Fruit fly (Drosophila melanogaster) whole organism, embryonic: ENCODE results near the gene mRpL39.

ENCODE experiments used
- Awh ChIP-seq: fragments of 200-800 bp; sonication (Bioruptor generic); IDR thresholded peaks from 2 replicates; pipeline ENCODE4, ENCODE4 v1.3.6; 2022; ENCODE audit warnings: missing biosample characterization, missing genetic modification characterization
- CG12155 ChIP-seq: fragments of 200-800 bp; sonication (Bioruptor generic); optimal IDR thresholded peaks from 3 replicates; lab custom pipeline; 2016; ENCODE audit warnings: missing biosample characterization, missing genetic modification characterization
- CG12744 ChIP-seq: fragments of 200-800 bp; sonication (Bioruptor generic); optimal IDR thresholded peaks from 2 replicates; lab custom pipeline; 2016; ENCODE audit warnings: missing biosample characterization, missing genetic modification characterization
- CG12942 ChIP-seq: fragments of 200-800 bp; sonication (Bioruptor generic); optimal IDR thresholded peaks from 3 replicates; lab custom pipeline; 2016; ENCODE audit warnings: missing biosample characterization, missing genetic modification characterization
- CG14965 ChIP-seq: fragments of 200-800 bp; sonication (Bioruptor generic); optimal IDR thresholded peaks from 2 replicates; lab custom pipeline; 2016; ENCODE audit warnings: missing biosample characterization, missing genetic modification characterization, borderline replicate concordance
- CG16779 ChIP-seq: fragments of 200-800 bp; sonication (Bioruptor generic); IDR thresholded peaks from 2 replicates; pipeline ENCODE4 v1.3.6; 2022; ENCODE audit warnings: missing biosample characterization, missing genetic modification characterization
- CG16813 ChIP-seq: fragments of 200-800 bp; sonication (Bioruptor generic); IDR thresholded peaks from 3 replicates; pipeline ENCODE4 v1.3.6; 2022; ENCODE audit warnings: missing biosample characterization, missing genetic modification characterization; ENCODE audit not compliant: partially characterized antibody
- CG16815 ChIP-seq: fragments of 200-800 bp; sonication (Bioruptor generic); optimal IDR thresholded peaks from 3 replicates; lab custom pipeline; 2017; ENCODE audit warnings: missing biosample characterization, mild to moderate bottlenecking, missing genetic modification characterization
- CG17186 ChIP-seq: fragments of 200-800 bp; sonication (Bioruptor generic); optimal IDR thresholded peaks from 3 replicates; lab custom pipeline; 2017; ENCODE audit warnings: missing biosample characterization, missing genetic modification reagents, missing genetic modification characterization
- CG17829 ChIP-seq: fragments of 200-800 bp; optimal IDR thresholded peaks from 2 replicates; lab custom pipeline; 2019; ENCODE audit warnings: missing biosample characterization, mild to moderate bottlenecking, missing genetic modification characterization, moderate library complexity
- CG2889 ChIP-seq: fragments of 200-800 bp; sonication (Bioruptor generic); IDR thresholded peaks from 3 replicates; pipeline ENCODE4 v1.3.6; 2022; ENCODE audit warnings: missing biosample characterization, missing genetic modification characterization
- CG3281 ChIP-seq: fragments of 200-800 bp; sonication (Bioruptor generic); optimal IDR thresholded peaks from 3 replicates; lab custom pipeline; 2017; ENCODE audit warnings: missing biosample characterization, mild to moderate bottlenecking, missing genetic modification characterization
- CG3407 ChIP-seq: fragments of 200-800 bp; sonication (Bioruptor generic); optimal IDR thresholded peaks from 2 replicates; lab custom pipeline; 2018; ENCODE audit warnings: missing biosample characterization, mild to moderate bottlenecking, missing genetic modification characterization
- CG4404 ChIP-seq: fragments of 200-800 bp; sonication (Bioruptor generic); IDR thresholded peaks from 2 replicates; pipeline ENCODE4 v1.3.6; 2022; ENCODE audit warnings: missing biosample characterization, missing genetic modification characterization
- CG4854 ChIP-seq: fragments of 200-800 bp; sonication (Bioruptor generic); optimal IDR thresholded peaks from 2 replicates; lab custom pipeline; 2016; ENCODE audit warnings: missing biosample characterization, missing genetic modification characterization, inconsistent platforms
- CG6813 ChIP-seq: fragments of 200-800 bp; sonication (Bioruptor generic); optimal IDR thresholded peaks from 2 replicates; lab custom pipeline; 2017; ENCODE audit warnings: missing biosample characterization, missing genetic modification characterization, mild to moderate bottlenecking, moderate library complexity, missing genetic modification reagents
- CG7786 ChIP-seq: fragments of 200-800 bp; sonication (Bioruptor generic); optimal IDR thresholded peaks from 2 replicates; lab custom pipeline; 2016; ENCODE audit warnings: missing biosample characterization, missing genetic modification characterization
- CG8924 ChIP-seq: fragments of 200-800 bp; optimal IDR thresholded peaks from 3 replicates; lab custom pipeline; 2019; ENCODE audit warnings: missing biosample characterization, mild to moderate bottlenecking, missing genetic modification characterization, moderate library complexity
- Dll ChIP-seq: fragments of 200-800 bp; sonication (Bioruptor generic); IDR thresholded peaks from 4 replicates; pipeline ENCODE4 v1.3.6; 2022; ENCODE audit warnings: missing biosample characterization, missing genetic modification characterization; ENCODE audit not compliant: partially characterized antibody
- Doc3 ChIP-seq: fragments of 200-800 bp; sonication (Bioruptor generic); IDR thresholded peaks from 3 replicates; pipeline ENCODE4 v1.3.6; 2022; ENCODE audit warnings: missing biosample characterization, missing genetic modification characterization; ENCODE audit not compliant: partially characterized antibody
- Elba2 ChIP-seq: fragments of 200-800 bp; sonication (Bioruptor generic); optimal IDR thresholded peaks from 3 replicates; lab custom pipeline; 2016; ENCODE audit warnings: missing biosample characterization, missing genetic modification characterization
- Hr39 ChIP-seq: fragments of >200 bp; optimal IDR thresholded peaks from 2 replicates; lab custom pipeline; 2017
- Opbp ChIP-seq: fragments of 200-800 bp; sonication (Bioruptor generic); IDR thresholded peaks from 3 replicates; pipeline ENCODE4 v1.3.6; 2022; ENCODE audit warnings: missing biosample characterization, missing genetic modification characterization; ENCODE audit not compliant: partially characterized antibody
- Scr ChIP-seq: fragments of 200-800 bp; sonication (Bioruptor generic); IDR thresholded peaks from 2 replicates; pipeline ENCODE4 v1.3.6; 2022; ENCODE audit warnings: missing biosample characterization, missing genetic modification characterization; ENCODE audit not compliant: partially characterized antibody
- Sry-δ ChIP-seq: fragments of 200-800 bp; sonication (Bioruptor generic); optimal IDR thresholded peaks from 2 replicates; lab custom pipeline; 2016; ENCODE audit warnings: missing biosample characterization, missing genetic modification characterization
- Xrp1 ChIP-seq: fragments of 200-800 bp; sonication (Bioruptor generic); IDR thresholded peaks from 2 replicates; pipeline ENCODE4 v1.3.6; 2022; ENCODE audit warnings: missing biosample characterization, missing genetic modification characterization
- amos ChIP-seq: fragments of 200-800 bp; sonication (Bioruptor generic); IDR thresholded peaks from 2 replicates; pipeline ENCODE4 v1.3.6; 2022; ENCODE audit warnings: missing biosample characterization, missing genetic modification characterization; ENCODE audit not compliant: partially characterized antibody
- bbx ChIP-seq: fragments of 200-800 bp; sonication (Bioruptor generic); IDR thresholded peaks from 2 replicates; pipeline ENCODE4 v1.3.6; 2022; ENCODE audit warnings: missing biosample characterization, missing genetic modification characterization; ENCODE audit not compliant: partially characterized antibody
- br ChIP-seq: fragments of >200 bp; optimal IDR thresholded peaks from 2 replicates; lab custom pipeline; 2017
- cato ChIP-seq: fragments of 200-800 bp; sonication (Bioruptor generic); optimal IDR thresholded peaks from 2 replicates; lab custom pipeline; 2016; ENCODE audit warnings: missing biosample characterization, missing genetic modification characterization, borderline replicate concordance
- dm ChIP-seq: fragments of 200-800 bp; sonication (Bioruptor generic); optimal IDR thresholded peaks from 3 replicates; lab custom pipeline; 2016; ENCODE audit warnings: missing biosample characterization, missing genetic modification characterization
- esg ChIP-seq: fragments of 200-800 bp; sonication (Bioruptor generic); conservative IDR thresholded peaks from 2 replicates; pipeline ENCODE4 v1.3.6; 2022; ENCODE audit warnings: missing biosample characterization, missing genetic modification characterization
- eve ChIP-seq, 2 experiments: fragments of >200 bp; optimal IDR thresholded peaks; 2 replicates each; lab custom pipeline; 2017; ENCODE audit warnings: missing biosample characterization in 2 of 2, missing genetic modification characterization in 2 of 2
- exex ChIP-seq: fragments of 200-800 bp; sonication (Bioruptor generic); optimal IDR thresholded peaks from 4 replicates; lab custom pipeline; 2018; ENCODE audit warnings: missing biosample characterization, mild to moderate bottlenecking, missing genetic modification characterization, moderate library complexity
- ftz-f1 ChIP-seq: fragments of 200-800 bp; sonication (Bioruptor generic); optimal IDR thresholded peaks from 2 replicates; lab custom pipeline; 2016; ENCODE audit warnings: missing biosample characterization, missing genetic modification characterization
- gcm ChIP-seq: fragments of 200-800 bp; sonication (Bioruptor generic); optimal IDR thresholded peaks from 2 replicates; lab custom pipeline; 2019; ENCODE audit warnings: missing biosample characterization, mild to moderate bottlenecking, missing genetic modification characterization, moderate library complexity
- gsb ChIP-seq: fragments of 200-800 bp; sonication (Bioruptor generic); IDR thresholded peaks from 2 replicates; pipeline ENCODE4 v1.3.6; 2022; ENCODE audit warnings: missing biosample characterization, missing genetic modification characterization
- inv ChIP-seq: fragments of 200-800 bp; sonication (Bioruptor generic); IDR thresholded peaks from 2 replicates; pipeline ENCODE4 v1.3.6; 2022; ENCODE audit warnings: missing biosample characterization, missing genetic modification characterization; ENCODE audit not compliant: partially characterized antibody
- jumu ChIP-seq: fragments of 200-800 bp; sonication (Bioruptor generic); optimal IDR thresholded peaks from 3 replicates; lab custom pipeline; 2016; ENCODE audit warnings: missing biosample characterization, missing genetic modification characterization
- kni ChIP-seq: fragments of 200-800 bp; sonication (Bioruptor generic); optimal IDR thresholded peaks from 3 replicates; lab custom pipeline; 2017; ENCODE audit warnings: mild to moderate bottlenecking, missing biosample characterization, missing genetic modification reagents, missing genetic modification characterization
- lab ChIP-seq: fragments of 200-800 bp; sonication (Bioruptor generic); optimal IDR thresholded peaks from 3 replicates; lab custom pipeline; 2017; ENCODE audit warnings: missing biosample characterization, missing genetic modification characterization, mild to moderate bottlenecking, moderate library complexity, missing genetic modification reagents
- lilli ChIP-seq: fragments of 200-800 bp; sonication (Bioruptor generic); optimal IDR thresholded peaks from 3 replicates; lab custom pipeline; 2016; ENCODE audit warnings: missing biosample characterization, missing genetic modification characterization
- nerfin-1 ChIP-seq: fragments of 200-800 bp; sonication (Bioruptor generic); optimal IDR thresholded peaks from 3 replicates; lab custom pipeline; 2019; ENCODE audit warnings: missing biosample characterization, mild to moderate bottlenecking, missing genetic modification characterization, moderate library complexity
- oc ChIP-seq: fragments of 200-800 bp; sonication (Bioruptor generic); optimal IDR thresholded peaks from 2 replicates; lab custom pipeline; 2018; ENCODE audit warnings: missing biosample characterization, mild to moderate bottlenecking, missing genetic modification characterization, moderate library complexity
- row ChIP-seq: fragments of 200-800 bp; sonication (Bioruptor generic); IDR thresholded peaks from 3 replicates; pipeline ENCODE4 v1.3.6; 2022; ENCODE audit warnings: missing biosample characterization, missing genetic modification characterization
- sc ChIP-seq, 3 experiments: fragments of >200 bp in 2 of 3; fragments of 200-800 bp in 1 of 3; sonication (Bioruptor generic) in 1 of 3; optimal IDR thresholded peaks; 2 replicates in 2 of 3; 3 replicates in 1 of 3; lab custom pipeline; 2017; ENCODE audit warnings: mild to moderate bottlenecking in 1 of 3, missing biosample characterization in 1 of 3, missing genetic modification characterization in 1 of 3, missing genetic modification reagents in 1 of 3
- ssp ChIP-seq: fragments of 200-800 bp; sonication (Bioruptor generic); IDR thresholded peaks from 2 replicates; pipeline ENCODE4 v1.3.6; 2022; ENCODE audit warnings: missing biosample characterization, missing genetic modification characterization
- unpg ChIP-seq: fragments of 200-800 bp; sonication (Bioruptor generic); optimal IDR thresholded peaks from 3 replicates; lab custom pipeline; 2018; ENCODE audit warnings: missing biosample characterization, mild to moderate bottlenecking, missing genetic modification characterization, moderate library complexity
- vfl ChIP-seq: fragments of 200-800 bp; sonication (Bioruptor generic); optimal IDR thresholded peaks from 2 replicates; lab custom pipeline; 2016; ENCODE audit warnings: missing biosample characterization, missing genetic modification characterization
- zfh1 ChIP-seq: fragments of 200-800 bp; sonication (Bioruptor generic); IDR thresholded peaks from 3 replicates; pipeline ENCODE4 v1.3.6; 2022; ENCODE audit warnings: missing biosample characterization, missing genetic modification characterization

The mRpL39 gene

DNA sequence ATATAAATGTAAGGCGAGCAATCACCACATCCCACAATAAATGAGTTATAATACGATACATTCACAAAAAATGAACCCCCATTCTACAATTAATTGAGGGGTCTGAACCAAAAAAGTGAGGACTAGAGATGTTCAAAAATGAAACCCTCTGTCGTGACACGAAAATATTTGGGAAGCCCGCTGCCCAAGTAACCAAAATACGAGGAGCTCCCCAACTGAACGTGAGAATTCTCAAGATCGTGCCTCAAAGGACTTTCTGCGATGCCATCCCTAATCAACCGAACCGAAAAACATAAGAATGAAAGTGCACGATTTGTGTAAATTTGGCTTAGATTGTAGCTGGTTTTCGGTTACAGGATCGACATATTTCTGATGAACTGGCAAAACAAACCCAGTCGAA, 25.0 kb downstream of the mRpL39 start, which contains the start of gene Ocho (continued):
- TF ChIP-seq Awh (GFP tag; lab: Robert Waterston, UW), result no peak
- TF ChIP-seq row (GFP tag; lab: Robert Waterston, UW), result peak; percentile 57
- TF ChIP-seq gsb (GFP tag; lab: Robert Waterston, UW), result no peak
- no peak for TF ChIP-seq CG12155
- TF ChIP-seq nerfin-1 (tag; lab: Kevin White, UChicago), result no peak
- TF ChIP-seq exex, result no peak
- TF ChIP-seq CG8924, result no peak
- no peak for TF ChIP-seq Elba2 (GFP tag; lab: Kevin White, UChicago)
- peak; percentile 40; the same call in 1 of the 2 replicates for TF ChIP-seq Xrp1 (GFP tag; lab: Robert Waterston, UW)
- peak; percentile 38 for TF ChIP-seq Sry-δ
- no peak for TF ChIP-seq unpg (GFP tag; lab: Kevin White, UChicago)
- no peak for TF ChIP-seq oc
- TF ChIP-seq lab, result no peak
- peak; percentile 17 for TF ChIP-seq kni (GFP tag; lab: Kevin White, UChicago)
- TF ChIP-seq Opbp (GFP tag; lab: Robert Waterston, UW), result peak; percentile 64; the same call in 2 of the 3 replicates
- no peak for TF ChIP-seq CG3407 (GFP tag; lab: Kevin White, UChicago)
- TF ChIP-seq inv, result no peak; the same call in 1 of the 2 replicates
- peak; percentile 17 for TF ChIP-seq CG17829
- peak; percentile 40; the same call in 1 of the 3 replicates for TF ChIP-seq Doc3
- TF ChIP-seq CG7786 (GFP tag; lab: Kevin White, UChicago), result no peak
- TF ChIP-seq ssp, result no peak
- TF ChIP-seq CG3281 (GFP tag; lab: Kevin White, UChicago), result no peak
- TF ChIP-seq CG2889 (GFP tag; lab: Robert Waterston, UW), result no peak
- no peak for TF ChIP-seq CG14965
- no peak for TF ChIP-seq cato (GFP tag; lab: Kevin White, UChicago)
- no peak for TF ChIP-seq esg
- TF ChIP-seq Dll (GFP tag; lab: Robert Waterston, UW), result peak; percentile 64; the same call in 3 of the 4 replicates
- TF ChIP-seq CG16813 (GFP tag; lab: Robert Waterston, UW), result peak; percentile 76; the same call in 2 of the 3 replicates
- TF ChIP-seq CG6813 (GFP tag; lab: Kevin White, UChicago), result no peak
- no peak for TF ChIP-seq CG16815 (GFP tag; lab: Kevin White, UChicago)
- TF ChIP-seq CG4854 (GFP tag; lab: Kevin White, UChicago), result no peak
- TF ChIP-seq zfh1 (GFP tag; lab: Robert Waterston, UW), result peak; percentile 57; the same call in 2 of the 3 replicates
- no peak for TF ChIP-seq vfl (GFP tag; lab: Kevin White, UChicago)
- no peak for TF ChIP-seq br (lab: Kevin White, UChicago)
- peak; percentile 51; the same call in 1 of the 2 replicates for TF ChIP-seq bbx (GFP tag; lab: Robert Waterston, UW)
- no peak for TF ChIP-seq Hr39
- TF ChIP-seq CG16779 (GFP tag; lab: Robert Waterston, UW), result no peak
- peak; percentile 60 for TF ChIP-seq Scr (GFP tag; lab: Robert Waterston, UW)
- TF ChIP-seq CG4404 (GFP tag; lab: Robert Waterston, UW), result peak; percentile 45
- peak in 1 of 2 experiments; percentile 13 for TF ChIP-seq eve (GFP tag; optimal IDR thresholded peaks at IDR 0.05; lab: Kevin White, UChicago)
- peak; percentile 4 for TF ChIP-seq gcm (GFP tag; lab: Kevin White, UChicago)
- no peak for TF ChIP-seq jumu
- TF ChIP-seq CG12942 (GFP tag; lab: Kevin White, UChicago), result no peak
- no peak for TF ChIP-seq lilli
- TF ChIP-seq dm (GFP tag; lab: Kevin White, UChicago), result no peak
- TF ChIP-seq amos (GFP tag; lab: Robert Waterston, UW), result peak; percentile 40; the same call in 1 of the 2 replicates
- TF ChIP-seq sc (optimal IDR thresholded peaks at IDR 0.05; lab: Kevin White, UChicago), result no peak
- no peak for TF ChIP-seq sc (GFP tag; optimal IDR thresholded peaks at IDR 0.05; lab: Kevin White, UChicago)
- TF ChIP-seq ftz-f1, result no peak
- TF ChIP-seq CG12744 (GFP tag; lab: Kevin White, UChicago), result no peak
- no peak for TF ChIP-seq CG17186 (GFP tag; lab: Kevin White, UChicago)
